4 fruit fly cellular contexts compared by ENCODE assay signal in the genomic region with DNA sequence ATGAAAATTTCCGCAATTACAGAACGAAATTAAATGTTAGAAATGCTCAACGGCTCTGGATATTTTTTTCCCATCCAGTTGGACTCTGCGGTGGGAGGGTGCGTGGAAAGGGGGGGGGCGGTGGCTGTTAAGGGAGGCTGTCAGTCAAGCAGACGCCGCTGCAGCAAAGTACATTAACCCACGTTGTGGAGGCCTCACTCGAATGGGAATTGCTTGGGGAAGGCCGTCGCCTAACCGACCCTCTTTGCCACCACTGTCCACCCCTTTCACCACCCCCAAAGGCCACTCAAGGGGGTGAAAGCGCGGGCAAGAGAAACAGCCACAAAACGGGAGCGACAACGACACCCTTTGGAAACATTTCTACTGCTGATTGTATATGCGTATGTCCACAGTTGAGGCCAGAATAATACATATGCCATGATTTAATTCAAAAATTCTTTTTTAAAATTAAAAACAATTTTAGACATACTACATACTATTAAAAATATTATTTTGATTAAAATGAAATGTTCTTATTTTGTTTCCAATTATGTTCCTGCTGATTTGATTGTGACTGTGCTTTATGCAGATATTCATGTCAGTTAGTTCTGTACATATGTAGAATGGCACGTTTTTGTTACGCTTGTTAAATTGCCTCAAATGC.
A peak's percentile ranks its signal among the peaks of the same experiment; 100 is the strongest.
TF ChIP-seq lines count a peak whose summit lies in the region.

No protein-coding gene starts in this region.

TF ChIP-seq in whole organism, embryonic, 481 proteins besides CTCF, POLR2A, EP300 and RAD21 (continued from another document and continues in another):
- TF ChIP-seq Awh (GFP tag; IDR thresholded peaks at IDR 0.05; lab: Robert Waterston, UW) (0 out of 2 replicates have a peak, but pooled peaks have one; percentile 46), CG9215 (GFP tag; IDR thresholded peaks at IDR 0.05; lab: Robert Waterston, UW) (0 out of 2 replicates have a peak, but pooled peaks have one; percentile 31), CG11456 (GFP tag; IDR thresholded peaks at IDR 0.05; lab: Robert Waterston, UW) (no peak), CG11696 (GFP tag; IDR thresholded peaks at IDR 0.05; lab: Robert Waterston, UW) (peak; percentile 93), odd (GFP tag; optimal IDR thresholded peaks at IDR 0.05; lab: Kevin White, UChicago) (peak; percentile 24), Med (GFP tag; lab: Kevin White, UChicago) (peak; percentile 65), CG15601 (tag; optimal IDR thresholded peaks at IDR 0.05; lab: Kevin White, UChicago) (peak; percentile 55), CG14441 (GFP tag; IDR thresholded peaks at IDR 0.05; lab: Robert Waterston, UW) (0 out of 2 replicates have a peak, but pooled peaks have one; percentile 46), Ptx1 (GFP tag; IDR thresholded peaks at IDR 0.05; lab: Robert Waterston, UW) (peak; percentile 58), Gug (GFP tag; IDR thresholded peaks at IDR 0.05; lab: Robert Waterston, UW) (no peak), ATbp (GFP tag; optimal IDR thresholded peaks at IDR 0.05; lab: Kevin White, UChicago) (peak; percentile 57), Dp (GFP tag; optimal IDR thresholded peaks at IDR 0.05; lab: Kevin White, UChicago) (no peak), pita (GFP tag; optimal IDR thresholded peaks at IDR 0.05; lab: Kevin White, UChicago) (no peak), HLHmδ (GFP tag; optimal IDR thresholded peaks at IDR 0.05; lab: Kevin White, UChicago) (no peak), Asciz (GFP tag; optimal IDR thresholded peaks at IDR 0.05; lab: Kevin White, UChicago) (peak; percentile 33), phol (tag; optimal IDR thresholded peaks at IDR 0.05; lab: Kevin White, UChicago) (peak; percentile 58), croc (GFP tag; conservative IDR thresholded peaks at IDR 0.05; lab: Robert Waterston, UW) (peak; percentile 27; the same call in 2 of the 3 replicates), dan (GFP tag; IDR thresholded peaks at IDR 0.05; lab: Robert Waterston, UW) (no peak), al (GFP tag; IDR thresholded peaks at IDR 0.05; lab: Robert Waterston, UW) (no peak), lilli (GFP tag; optimal IDR thresholded peaks at IDR 0.05; lab: Kevin White, UChicago) (no peak), CG31365 (tag; optimal IDR thresholded peaks at IDR 0.05; lab: Kevin White, UChicago) (no peak), CG12744 (GFP tag; optimal IDR thresholded peaks at IDR 0.05; lab: Kevin White, UChicago) (no peak), ash1 (GFP tag; optimal IDR thresholded peaks at IDR 0.05; lab: Kevin White, UChicago) (no peak), Ravus (GFP tag; IDR thresholded peaks at IDR 0.05; lab: Robert Waterston, UW) (no peak), HLH3B (GFP tag; IDR thresholded peaks at IDR 0.05; lab: Robert Waterston, UW) (peak; percentile 49), lmd (GFP tag; IDR thresholded peaks at IDR 0.05; lab: Robert Waterston, UW) (peak; percentile 44), CG18599 (GFP tag; optimal IDR thresholded peaks at IDR 0.05; lab: Kevin White, UChicago) (peak; percentile 82), Spps (tag; optimal IDR thresholded peaks at IDR 0.05; lab: Kevin White, UChicago) (peak; percentile 57), Dll (GFP tag; IDR thresholded peaks at IDR 0.05; lab: Robert Waterston, UW; ENCODE audit: partially characterized antibody) (no peak), ttk (GFP tag; IDR thresholded peaks at IDR 0.05; lab: Robert Waterston, UW) (0 out of 2 replicates have a peak, but pooled peaks have one; percentile 36)

TF ChIP-seq in whole organism, prepupa, 60 proteins besides CTCF, POLR2A, EP300 and RAD21 (continued from another document and continues in another):
- TF ChIP-seq dsx (GFP tag; optimal IDR thresholded peaks at IDR 0.05; lab: Kevin White, UChicago; ENCODE audit: poor library complexity, severe bottlenecking) (peak; percentile 77), CG11902 (GFP tag; optimal IDR thresholded peaks at IDR 0.05; lab: Kevin White, UChicago) (no peak), pdm3 (GFP tag; optimal IDR thresholded peaks at IDR 0.05; lab: Kevin White, UChicago) (peak; percentile 34), Eip78C (GFP tag; lab: Kevin White, UChicago) (peak; percentile 91), CG9139 (GFP tag; optimal IDR thresholded peaks at IDR 0.05; lab: Kevin White, UChicago) (peak; percentile 13), Gug (GFP tag; IDR thresholded peaks at IDR 0.05; lab: Robert Waterston, UW) (peak; percentile 43; the same call in 1 of the 2 replicates), Lpt (GFP tag; optimal IDR thresholded peaks at IDR 0.05; lab: Kevin White, UChicago) (peak; percentile 40), CG6808 (GFP tag; optimal IDR thresholded peaks at IDR 0.05; lab: Kevin White, UChicago) (peak; percentile 39), CG10669 (GFP tag; optimal IDR thresholded peaks at IDR 0.05; lab: Kevin White, UChicago) (peak; percentile 58), vri (GFP tag; optimal IDR thresholded peaks at IDR 0.05; lab: Kevin White, UChicago) (no peak), ss (GFP tag; optimal IDR thresholded peaks at IDR 0.05; lab: Kevin White, UChicago) (peak in 1 of 2 experiments; percentile 67), CG7368 (GFP tag; optimal IDR thresholded peaks at IDR 0.05; lab: Kevin White, UChicago) (peak; percentile 16), CG6276 (GFP tag; optimal IDR thresholded peaks at IDR 0.05; lab: Kevin White, UChicago) (peak; percentile 47), lz (GFP tag; optimal IDR thresholded peaks at IDR 0.05; lab: Kevin White, UChicago) (peak; percentile 31), Eip93F (GFP tag; optimal IDR thresholded peaks at IDR 0.05; lab: Kevin White, UChicago) (no peak), acj6 (GFP tag; optimal IDR thresholded peaks at IDR 0.05; lab: Kevin White, UChicago) (peak; percentile 67), eg (GFP tag; IDR thresholded peaks at IDR 0.05; lab: Robert Waterston, UW) (peak; percentile 77), CG3032 (tag; optimal IDR thresholded peaks at IDR 0.05; lab: Kevin White, UChicago) (peak; percentile 62), svp (GFP tag; lab: Kevin White, UChicago) (peak; percentile 66), Ets21C (GFP tag; optimal IDR thresholded peaks at IDR 0.05; lab: Kevin White, UChicago) (no peak), Sox14 (GFP tag; optimal IDR thresholded peaks at IDR 0.05; lab: Kevin White, UChicago) (peak; percentile 17), Hr38 (GFP tag; optimal IDR thresholded peaks at IDR 0.05; lab: Kevin White, UChicago) (no peak), Met (GFP tag; optimal IDR thresholded peaks at IDR 0.05; lab: Kevin White, UChicago) (peak; percentile 52), CG1621 (tag; optimal IDR thresholded peaks at IDR 0.05; lab: Kevin White, UChicago) (peak; percentile 49), cyc (GFP tag; optimal IDR thresholded peaks at IDR 0.05; lab: Kevin White, UChicago) (peak; percentile 40), CG15336 (GFP tag; IDR thresholded peaks at IDR 0.05; lab: Robert Waterston, UW) (peak; percentile 83), CG6854 (GFP tag; optimal IDR thresholded peaks at IDR 0.05; lab: Kevin White, UChicago) (peak; percentile 3), Hr4 (GFP tag; optimal IDR thresholded peaks at IDR 0.05; lab: Kevin White, UChicago) (peak; percentile 29), CG16779 (tag; optimal IDR thresholded peaks at IDR 0.05; lab: Kevin White, UChicago) (no peak), CG8319 (GFP tag; optimal IDR thresholded peaks at IDR 0.05; lab: Kevin White, UChicago) (no peak), net (GFP tag; optimal IDR thresholded peaks at IDR 0.05; lab: Kevin White, UChicago) (peak; percentile 15), CG4318 (GFP tag; optimal IDR thresholded peaks at IDR 0.05; lab: Kevin White, UChicago) (no peak)

TF ChIP-seq in whole organism, pupa, 21 proteins besides CTCF, POLR2A, EP300 and RAD21 (continued from another document):
- no peak for TF ChIP-seq CG12605 (GFP tag; IDR thresholded peaks at IDR 0.05; lab: Robert Waterston, UW)
- peak; percentile 70 for TF ChIP-seq CG14655 (GFP tag; optimal IDR thresholded peaks at IDR 0.05; lab: Kevin White, UChicago)
TF ChIP-seq in whole organism, pupa: peak in this region for 17.

TF ChIP-seq in whole organism, wandering third instar larva, 38 proteins besides CTCF, POLR2A, EP300 and RAD21 (continued from another document):
- no peak for TF ChIP-seq Rel (GFP tag; optimal IDR thresholded peaks at IDR 0.05; lab: Kevin White, UChicago)
- TF ChIP-seq Rel (tag; optimal IDR thresholded peaks at IDR 0.05; lab: Kevin White, UChicago): peak; percentile 18
- TF ChIP-seq HLH106 (tag; optimal IDR thresholded peaks at IDR 0.05; lab: Kevin White, UChicago): peak; percentile 75
- TF ChIP-seq dsf (GFP tag; optimal IDR thresholded peaks at IDR 0.05; lab: Kevin White, UChicago; ENCODE audit: borderline replicate concordance): no peak
- TF ChIP-seq psq (GFP tag; optimal IDR thresholded peaks at IDR 0.05; lab: Kevin White, UChicago): peak; percentile 67
- TF ChIP-seq pan (optimal IDR thresholded peaks at IDR 0.05; lab: Kevin White, UChicago): no peak
